Fruit fly (Drosophila melanogaster) whole organism, embryonic: ENCODE results near the gene RpS25.
A peak's percentile ranks its signal among the peaks of the same experiment; 100 is the strongest.

Experiments
- B-H1 ChIP-seq: fragments of 200-800 bp; sonication (Bioruptor generic); IDR thresholded peaks from 3 replicates; pipeline ENCODE4 v1.3.6; 2022; ENCODE audit warnings: missing biosample characterization, missing genetic modification characterization
- CG10147 ChIP-seq: fragments of 200-800 bp; sonication (Bioruptor generic); optimal IDR thresholded peaks from 2 replicates; lab custom pipeline; 2019; ENCODE audit warnings: missing biosample characterization, mild to moderate bottlenecking, missing genetic modification characterization, moderate library complexity
- CG1024 ChIP-seq: fragments of 200-800 bp; sonication (Bioruptor generic); IDR thresholded peaks from 2 replicates; pipeline ENCODE4 v1.3.6; 2022; ENCODE audit warnings: missing biosample characterization, missing genetic modification characterization
- CG11247 ChIP-seq: fragments of 200-800 bp; sonication (Bioruptor generic); IDR thresholded peaks from 2 replicates; pipeline ENCODE4 v1.3.6; 2022; ENCODE audit warnings: missing biosample characterization, missing genetic modification characterization
- CG11504 ChIP-seq: fragments of 200-800 bp; sonication (Bioruptor generic); optimal IDR thresholded peaks from 3 replicates; lab custom pipeline; 2019; ENCODE audit warnings: missing biosample characterization, mild to moderate bottlenecking, missing genetic modification characterization, moderate library complexity
- CG14667 ChIP-seq: fragments of 200-800 bp; sonication (Bioruptor generic); IDR thresholded peaks from 2 replicates; pipeline ENCODE4 v1.3.6; 2022; ENCODE audit warnings: missing biosample characterization, missing genetic modification characterization
- CG14860 ChIP-seq: fragments of 200-800 bp; sonication (Bioruptor generic); IDR thresholded peaks from 3 replicates; pipeline ENCODE4 v1.3.6; 2022; ENCODE audit warnings: missing biosample characterization, missing genetic modification characterization; ENCODE audit not compliant: partially characterized antibody
- CG16779 ChIP-seq: fragments of 200-800 bp; sonication (Bioruptor generic); IDR thresholded peaks from 2 replicates; pipeline ENCODE4 v1.3.6; 2022; ENCODE audit warnings: missing biosample characterization, missing genetic modification characterization
- CG17186 ChIP-seq: fragments of 200-800 bp; sonication (Bioruptor generic); optimal IDR thresholded peaks from 3 replicates; lab custom pipeline; 2017; ENCODE audit warnings: missing biosample characterization, missing genetic modification reagents, missing genetic modification characterization
- CG17829 ChIP-seq: fragments of 200-800 bp; optimal IDR thresholded peaks from 2 replicates; lab custom pipeline; 2019; ENCODE audit warnings: missing biosample characterization, mild to moderate bottlenecking, missing genetic modification characterization, moderate library complexity
- CG18262 ChIP-seq: fragments of 200-800 bp; optimal IDR thresholded peaks from 3 replicates; lab custom pipeline; 2019; ENCODE audit warnings: missing biosample characterization, mild to moderate bottlenecking, missing genetic modification characterization, moderate library complexity
- CG6813 ChIP-seq: fragments of 200-800 bp; sonication (Bioruptor generic); optimal IDR thresholded peaks from 2 replicates; lab custom pipeline; 2017; ENCODE audit warnings: missing biosample characterization, missing genetic modification characterization, mild to moderate bottlenecking, moderate library complexity, missing genetic modification reagents
- CG7963 ChIP-seq: fragments of 200-800 bp; sonication (Bioruptor generic); IDR thresholded peaks from 3 replicates; pipeline ENCODE4 v1.3.6; 2022; ENCODE audit warnings: missing biosample characterization, missing genetic modification characterization; ENCODE audit not compliant: partially characterized antibody
- CG9797 ChIP-seq: fragments of 200-800 bp; sonication (Bioruptor generic); optimal IDR thresholded peaks from 3 replicates; lab custom pipeline; 2018; ENCODE audit warnings: missing biosample characterization, mild to moderate bottlenecking, missing genetic modification characterization
- Doc3 ChIP-seq: fragments of 200-800 bp; sonication (Bioruptor generic); IDR thresholded peaks from 3 replicates; pipeline ENCODE4 v1.3.6; 2022; ENCODE audit warnings: missing biosample characterization, missing genetic modification characterization; ENCODE audit not compliant: partially characterized antibody
- Dref ChIP-seq: fragments of 200-800 bp; sonication (Bioruptor generic); IDR thresholded peaks from 2 replicates; pipeline ENCODE4 v1.3.6; 2022; ENCODE audit warnings: missing biosample characterization, missing genetic modification characterization
- Drgx ChIP-seq: fragments of 200-800 bp; sonication (Bioruptor generic); IDR thresholded peaks from 2 replicates; pipeline ENCODE4 v1.3.6; 2022; ENCODE audit warnings: missing biosample characterization, missing genetic modification characterization
- E2f2 ChIP-seq: fragments of 200-800 bp; sonication (Bioruptor generic); IDR thresholded peaks from 2 replicates; pipeline ENCODE4 v1.3.6; 2022; ENCODE audit warnings: missing biosample characterization, missing genetic modification characterization
- Med ChIP-seq: fragments of 200-800 bp; sonication (Bioruptor generic); peaks from one replicate; lab custom pipeline; 2016; ENCODE audit warnings: missing biosample characterization, missing genetic modification characterization, mild to moderate bottlenecking, inconsistent platforms, moderate library complexity
- Myb ChIP-seq: fragments of 200-800 bp; sonication (Bioruptor generic); optimal IDR thresholded peaks from 2 replicates; lab custom pipeline; 2016; ENCODE audit warnings: missing biosample characterization, missing genetic modification characterization
- Nf-YA ChIP-seq: fragments of 200-800 bp; sonication (Bioruptor generic); IDR thresholded peaks from 2 replicates; pipeline ENCODE4 v1.3.6; 2022; ENCODE audit warnings: missing biosample characterization, missing genetic modification characterization
- NfI ChIP-seq: fragments of 200-800 bp; sonication (Bioruptor generic); optimal IDR thresholded peaks from 3 replicates; lab custom pipeline; 2018; ENCODE audit warnings: missing biosample characterization, mild to moderate bottlenecking, missing genetic modification characterization, moderate library complexity
- Oli ChIP-seq: fragments of 200-800 bp; sonication (Bioruptor generic); optimal IDR thresholded peaks from 2 replicates; lab custom pipeline; 2018; ENCODE audit warnings: missing biosample characterization, mild to moderate bottlenecking, missing genetic modification characterization, moderate library complexity
- Optix ChIP-seq: fragments of 200-800 bp; sonication (Bioruptor generic); IDR thresholded peaks from 3 replicates; pipeline ENCODE4 v1.3.6; 2022; ENCODE audit warnings: missing biosample characterization, missing genetic modification characterization
- Scr ChIP-seq: fragments of 200-800 bp; sonication (Bioruptor generic); IDR thresholded peaks from 2 replicates; pipeline ENCODE4 v1.3.6; 2022; ENCODE audit warnings: missing biosample characterization, missing genetic modification characterization; ENCODE audit not compliant: partially characterized antibody
- Vsx1 ChIP-seq: fragments of 200-800 bp; sonication (Bioruptor generic); optimal IDR thresholded peaks from 2 replicates; lab custom pipeline; 2017; ENCODE audit warnings: missing biosample characterization, mild to moderate bottlenecking, missing genetic modification characterization, missing genetic modification reagents
- ara ChIP-seq: fragments of 200-800 bp; sonication (Bioruptor generic); IDR thresholded peaks from 2 replicates; pipeline ENCODE4 v1.3.6; 2022; ENCODE audit warnings: missing biosample characterization, missing genetic modification characterization
- ato ChIP-seq: fragments of 200-800 bp; sonication (Bioruptor generic); IDR thresholded peaks from 2 replicates; pipeline ENCODE4 v1.3.6; 2022; ENCODE audit warnings: missing biosample characterization, missing genetic modification characterization; ENCODE audit not compliant: partially characterized antibody
- az2 ChIP-seq: fragments of 200-800 bp; sonication (Bioruptor generic); optimal IDR thresholded peaks from 3 replicates; lab custom pipeline; 2016; ENCODE audit warnings: missing biosample characterization, missing genetic modification characterization
- btn ChIP-seq: fragments of 200-800 bp; sonication (Bioruptor generic); optimal IDR thresholded peaks from 2 replicates; lab custom pipeline; 2016; ENCODE audit warnings: missing biosample characterization, missing genetic modification characterization
- chif ChIP-seq, 2 experiments: fragments of 200-800 bp; sonication (Bioruptor generic); optimal IDR thresholded peaks; 3 replicates each; lab custom pipeline; 2016; ENCODE audit warnings: missing biosample characterization in 2 of 2, missing genetic modification characterization in 2 of 2
- corto ChIP-seq: fragments of 200-800 bp; sonication (Bioruptor generic); optimal IDR thresholded peaks from 2 replicates; lab custom pipeline; 2016; ENCODE audit warnings: missing biosample characterization, mild to moderate bottlenecking, missing genetic modification characterization, moderate library complexity
- emc ChIP-seq: fragments of 200-800 bp; sonication (Bioruptor generic); optimal IDR thresholded peaks from 2 replicates; lab custom pipeline; 2016; ENCODE audit warnings: missing biosample characterization, missing genetic modification characterization
- eyg ChIP-seq: fragments of 200-800 bp; sonication (Bioruptor generic); optimal IDR thresholded peaks from 3 replicates; lab custom pipeline; 2016; ENCODE audit warnings: missing biosample characterization, missing genetic modification characterization
- fd3F ChIP-seq: fragments of 200-800 bp; sonication (Bioruptor generic); optimal IDR thresholded peaks from 2 replicates; lab custom pipeline; 2018; ENCODE audit warnings: missing biosample characterization, mild to moderate bottlenecking, missing genetic modification characterization, moderate library complexity
- grau ChIP-seq: fragments of 200-800 bp; optimal IDR thresholded peaks from 3 replicates; lab custom pipeline; 2019; ENCODE audit warnings: missing biosample characterization, mild to moderate bottlenecking, missing genetic modification characterization, moderate library complexity
- grn ChIP-seq: fragments of 200-800 bp; sonication (Bioruptor generic); optimal IDR thresholded peaks from 3 replicates; lab custom pipeline; 2017; ENCODE audit warnings: missing biosample characterization, missing genetic modification characterization
- gsb-n ChIP-seq: fragments of 200-800 bp; sonication (Bioruptor generic); optimal IDR thresholded peaks from 3 replicates; lab custom pipeline; 2018; ENCODE audit warnings: missing biosample characterization, mild to moderate bottlenecking, missing genetic modification characterization
- ind ChIP-seq: fragments of 200-800 bp; sonication (Bioruptor generic); optimal IDR thresholded peaks from 3 replicates; lab custom pipeline; 2016; ENCODE audit warnings: missing biosample characterization, missing genetic modification characterization
- jing ChIP-seq: fragments of 200-800 bp; sonication (Bioruptor generic); optimal IDR thresholded peaks from 2 replicates; lab custom pipeline; 2018; ENCODE audit warnings: missing biosample characterization, mild to moderate bottlenecking, missing genetic modification characterization
- lola ChIP-seq, 3 experiments: fragments of >200 bp in 2 of 3; fragments of 200-800 bp in 1 of 3; sonication (Bioruptor generic) in 1 of 3; optimal IDR thresholded peaks; 2 replicates each; lab custom pipeline; 2017 to 2019; ENCODE audit warnings: missing biosample characterization in 3 of 3, missing genetic modification characterization in 3 of 3, mild to moderate bottlenecking in 1 of 3, moderate library complexity in 1 of 3
- nerfin-1 ChIP-seq: fragments of 200-800 bp; sonication (Bioruptor generic); optimal IDR thresholded peaks from 3 replicates; lab custom pipeline; 2019; ENCODE audit warnings: missing biosample characterization, mild to moderate bottlenecking, missing genetic modification characterization, moderate library complexity
- pum ChIP-seq: fragments of 200-800 bp; sonication (Bioruptor generic); optimal IDR thresholded peaks from 2 replicates; lab custom pipeline; 2016; ENCODE audit warnings: missing biosample characterization, missing genetic modification characterization
- shn ChIP-seq: fragments of 200-800 bp; sonication (Bioruptor generic); optimal IDR thresholded peaks from 3 replicates; lab custom pipeline; 2016; ENCODE audit warnings: missing biosample characterization, missing genetic modification characterization
- sqz ChIP-seq: fragments of 200-800 bp; sonication (Bioruptor generic); optimal IDR thresholded peaks from 3 replicates; lab custom pipeline; 2018; ENCODE audit warnings: missing biosample characterization, mild to moderate bottlenecking, missing genetic modification characterization
- stc ChIP-seq: fragments of 200-800 bp; sonication (Bioruptor generic); IDR thresholded peaks from 2 replicates; pipeline ENCODE4 v1.3.6; 2022; ENCODE audit warnings: missing biosample characterization, missing genetic modification characterization
- sug ChIP-seq: fragments of 200-800 bp; optimal IDR thresholded peaks from 2 replicates; lab custom pipeline; 2019; ENCODE audit warnings: missing biosample characterization, mild to moderate bottlenecking, missing genetic modification characterization, moderate library complexity
- vnd ChIP-seq: fragments of 200-800 bp; sonication (Bioruptor generic); IDR thresholded peaks from 3 replicates; pipeline ENCODE4 v1.3.6; 2022; ENCODE audit warnings: missing biosample characterization, missing genetic modification characterization; ENCODE audit not compliant: partially characterized antibody

RpS25 gene

dm6 chr3R:11211291-11212061 lies 4.6 kb downstream of the RpS25 start (continued):
- TF ChIP-seq CG14667 (GFP tag; lab: Robert Waterston, UW): peak; percentile 70
- peak; percentile 67 for TF ChIP-seq pum (GFP tag; lab: Kevin White, UChicago)
- 0 out of 2 replicates have a peak, but pooled peaks have one; percentile 36 for TF ChIP-seq CG1024
- peak; percentile 67 for TF ChIP-seq ara (GFP tag; lab: Robert Waterston, UW)
- no peak for TF ChIP-seq ato (GFP tag; lab: Robert Waterston, UW)
- TF ChIP-seq CG16779 (GFP tag; lab: Robert Waterston, UW): peak; percentile 77
- TF ChIP-seq Doc3 (GFP tag; lab: Robert Waterston, UW): no peak; the same call in 2 of the 3 replicates
- TF ChIP-seq Vsx1 (GFP tag; lab: Kevin White, UChicago): peak; percentile 42
- peak; percentile 97 for TF ChIP-seq grau
- TF ChIP-seq Nf-YA: peak; percentile 56
- TF ChIP-seq Drgx (GFP tag; lab: Robert Waterston, UW): peak; percentile 70
- TF ChIP-seq vnd (GFP tag; lab: Robert Waterston, UW): no peak
- peak; percentile 29 for TF ChIP-seq eyg (GFP tag; lab: Kevin White, UChicago)
- peak; percentile 58 for TF ChIP-seq Myb (GFP tag; lab: Kevin White, UChicago)
- TF ChIP-seq shn (GFP tag; lab: Kevin White, UChicago): peak; percentile 61
- TF ChIP-seq emc (GFP tag; lab: Kevin White, UChicago): peak; percentile 20
- TF ChIP-seq CG6813 (GFP tag; lab: Kevin White, UChicago): no peak
- peak; percentile 67 for TF ChIP-seq stc (GFP tag; lab: Robert Waterston, UW)
- TF ChIP-seq chif (GFP tag; optimal IDR thresholded peaks at IDR 0.05; lab: Kevin White, UChicago): peak; percentile 55 to 66
- TF ChIP-seq sug (tag; lab: Kevin White, UChicago): peak; percentile 88
- no peak for TF ChIP-seq CG17186
- TF ChIP-seq sqz (GFP tag; lab: Kevin White, UChicago): peak; percentile 10
- peak; percentile 61 for TF ChIP-seq CG18262
- TF ChIP-seq CG10147 (GFP tag; lab: Kevin White, UChicago): peak; percentile 53
- TF ChIP-seq Optix: peak; percentile 35; the same call in 1 of the 3 replicates
- TF ChIP-seq CG9797 (GFP tag; lab: Kevin White, UChicago): peak; percentile 10
- TF ChIP-seq ind: peak; percentile 83
- peak; percentile 18; the same call in 1 of the 2 replicates for TF ChIP-seq Dref (GFP tag; lab: Robert Waterston, UW)
- peak; percentile 65; the same call in 2 of the 3 replicates for TF ChIP-seq B-H1 (GFP tag; lab: Robert Waterston, UW)
- peak; percentile 73 for TF ChIP-seq CG11504
- no peak for TF ChIP-seq jing (GFP tag; lab: Kevin White, UChicago)
- no peak for TF ChIP-seq btn
- TF ChIP-seq E2f2 (GFP tag; lab: Robert Waterston, UW): 0 out of 2 replicates have a peak, but pooled peaks have one; percentile 15
- peak; percentile 60 for TF ChIP-seq CG11247
- TF ChIP-seq az2 (GFP tag; lab: Kevin White, UChicago): peak; percentile 75
- TF ChIP-seq CG14860 (GFP tag; lab: Robert Waterston, UW): no peak
- peak; percentile 95 for TF ChIP-seq Med
- peak; percentile 57 for TF ChIP-seq fd3F (GFP tag; lab: Kevin White, UChicago)
- no peak for TF ChIP-seq nerfin-1 (tag; lab: Kevin White, UChicago)
- TF ChIP-seq Scr (GFP tag; lab: Robert Waterston, UW): no peak
- TF ChIP-seq grn (GFP tag; lab: Kevin White, UChicago): no peak
- TF ChIP-seq CG7963 (GFP tag; lab: Robert Waterston, UW): no peak
- TF ChIP-seq corto (GFP tag; lab: Kevin White, UChicago): no peak
- TF ChIP-seq lola (GFP tag; optimal IDR thresholded peaks at IDR 0.05; lab: Kevin White, UChicago): peak in 1 of 3 experiments; percentile 49
- TF ChIP-seq Oli (tag; lab: Kevin White, UChicago): peak; percentile 58
- peak; percentile 70 for TF ChIP-seq CG17829 (tag; lab: Kevin White, UChicago)
- TF ChIP-seq gsb-n: peak; percentile 45
- peak; percentile 73 for TF ChIP-seq NfI
